Worm (Caenorhabditis elegans): ENCODE results near the gene nspc-3.

nspc-3 gene

DNA sequence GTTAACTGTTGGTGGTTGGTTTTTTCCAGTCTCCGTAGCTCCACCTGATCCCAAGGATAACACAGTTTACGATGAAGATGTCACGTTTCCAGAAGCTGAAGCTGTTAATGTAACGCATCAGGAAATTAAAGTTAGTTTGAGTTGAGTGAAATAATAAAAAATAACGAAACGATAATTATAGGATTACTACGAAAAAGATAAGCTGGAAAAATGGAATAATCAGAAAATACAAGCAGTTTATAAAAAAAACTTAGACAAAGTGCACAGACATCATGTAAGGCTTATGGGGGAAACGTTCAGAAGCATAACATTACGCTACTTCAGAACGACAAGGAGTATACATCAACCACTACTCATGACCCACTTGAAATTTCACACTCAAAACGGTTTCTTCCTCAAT, 44.6 kb downstream of the nspc-3 start, which contains the start of gene F18E9.8:
Gene F18E9.8 (minus strand): TSS at position 101 of the 400 bp plus-strand sequence.
- TF ChIP-seq lsy-2 (tag; optimal IDR thresholded peaks at IDR 0.05) = no peak
- no peak for TF ChIP-seq flh-1 (GFP tag; optimal IDR thresholded peaks at IDR 0.05)
- TF ChIP-seq drap-1 (GFP tag; optimal IDR thresholded peaks at IDR 0.05) = no peak
- no peak for TF ChIP-seq blmp-1 (tag; optimal IDR thresholded peaks at IDR 0.05)
- no peak for TF ChIP-seq ham-2 (GFP tag; optimal IDR thresholded peaks at IDR 0.05)
- TF ChIP-seq elt-1 (tag; optimal IDR thresholded peaks at IDR 0.05; ENCODE audit: borderline replicate concordance, insufficient read depth) = no peak
- no peak for TF ChIP-seq snpc-4 (tag; optimal IDR thresholded peaks at IDR 0.05)
- no peak for TF ChIP-seq M03D4.4 (tag; optimal IDR thresholded peaks at IDR 0.05)
- no peak for TF ChIP-seq elt-3 (tag; optimal IDR thresholded peaks at IDR 0.05)
- no peak for TF ChIP-seq mep-1 (tag; optimal IDR thresholded peaks at IDR 0.05)
- TF ChIP-seq bed-3 (GFP tag; optimal IDR thresholded peaks at IDR 0.05) = no peak
- TF ChIP-seq sptf-1 (tag; optimal IDR thresholded peaks at IDR 0.05) = no peak
- TF ChIP-seq pha-4 (tag; optimal IDR thresholded peaks at IDR 0.05) = no peak

DNA sequence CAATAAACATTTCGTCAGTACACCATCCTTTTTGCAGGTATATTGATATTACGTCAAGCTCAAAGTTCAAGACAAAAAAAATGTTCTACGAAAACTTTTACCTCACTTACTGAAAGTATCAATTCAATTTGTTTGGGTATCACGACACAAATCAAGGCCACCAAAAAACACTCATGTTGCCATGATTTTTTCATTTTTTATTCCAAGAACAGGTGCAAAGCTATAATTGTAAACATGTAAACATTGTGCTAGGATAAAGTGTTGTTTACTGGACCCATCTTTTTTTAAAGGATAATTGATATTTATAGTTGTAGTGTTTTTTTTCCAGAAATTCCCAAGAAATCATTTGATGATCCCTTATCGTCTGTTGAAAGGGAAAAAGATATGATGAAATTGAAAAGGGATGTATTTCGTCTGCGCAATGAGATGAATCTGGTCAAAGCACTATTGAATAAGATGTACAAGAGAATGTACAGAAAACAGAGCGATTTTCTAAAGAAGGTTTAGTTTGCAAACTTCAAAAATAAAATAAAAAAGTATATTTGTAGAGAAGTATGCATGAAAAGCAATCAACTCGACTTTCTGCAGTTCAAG, 46.0 kb downstream of the nspc-3 start:
- TF ChIP-seq flh-1 (GFP tag; optimal IDR thresholded peaks at IDR 0.05) (no peak), M03D4.4 (tag; optimal IDR thresholded peaks at IDR 0.05) (no peak), lsy-2 (tag; optimal IDR thresholded peaks at IDR 0.05) (no peak), elt-3 (tag; optimal IDR thresholded peaks at IDR 0.05) (no peak), sptf-1 (tag; optimal IDR thresholded peaks at IDR 0.05) (no peak), ztf-11 (tag; optimal IDR thresholded peaks at IDR 0.05) (no peak), zip-8 (tag; optimal IDR thresholded peaks at IDR 0.05) (no peak), blmp-1 (tag; optimal IDR thresholded peaks at IDR 0.05) (no peak), ces-1 (GFP tag; optimal IDR thresholded peaks at IDR 0.05) (no peak), hlh-1 (tag; optimal IDR thresholded peaks at IDR 0.05) (no peak), drap-1 (GFP tag; optimal IDR thresholded peaks at IDR 0.05) (no peak), unc-120 (tag; optimal IDR thresholded peaks at IDR 0.05; ENCODE audit: poor library complexity, severe bottlenecking) (no peak), nhr-237 (tag; optimal IDR thresholded peaks at IDR 0.05) (no peak), nhr-28 (tag; optimal IDR thresholded peaks at IDR 0.05) (no peak), mls-2 (tag; optimal IDR thresholded peaks at IDR 0.05) (no peak), bed-3 (GFP tag; optimal IDR thresholded peaks at IDR 0.05) (no peak), elt-1 (tag; optimal IDR thresholded peaks at IDR 0.05; ENCODE audit: borderline replicate concordance, insufficient read depth) (no peak)

- TF ChIP-seq mls-2 (tag; optimal IDR thresholded peaks at IDR 0.05) = no peak
- TF ChIP-seq nhr-76 (tag; optimal IDR thresholded peaks at IDR 0.05) = no peak
- no peak for TF ChIP-seq pha-4 (tag; optimal IDR thresholded peaks at IDR 0.05)
- no peak for TF ChIP-seq nhr-12 (tag; optimal IDR thresholded peaks at IDR 0.05)
- no peak for TF ChIP-seq ces-1 (GFP tag; optimal IDR thresholded peaks at IDR 0.05)
- TF ChIP-seq unc-120 (tag; optimal IDR thresholded peaks at IDR 0.05; ENCODE audit: poor library complexity, severe bottlenecking) = no peak
- no peak for TF ChIP-seq nhr-237 (tag; optimal IDR thresholded peaks at IDR 0.05)
- TF ChIP-seq hlh-1 (tag; optimal IDR thresholded peaks at IDR 0.05) = no peak
- no peak for TF ChIP-seq mep-1 (tag; optimal IDR thresholded peaks at IDR 0.05)
- TF ChIP-seq zip-8 (tag; optimal IDR thresholded peaks at IDR 0.05) = no peak
- TF ChIP-seq drap-1 (GFP tag; optimal IDR thresholded peaks at IDR 0.05) = no peak
- TF ChIP-seq ceh-39 (tag; optimal IDR thresholded peaks at IDR 0.05) = no peak
- TF ChIP-seq lin-13 (tag; optimal IDR thresholded peaks at IDR 0.05) = no peak
- TF ChIP-seq sptf-1 (tag; optimal IDR thresholded peaks at IDR 0.05) = no peak
Measured at ce11 chrX:8584825-8585384, 48.0 kb downstream of the nspc-3 start.

DNA sequence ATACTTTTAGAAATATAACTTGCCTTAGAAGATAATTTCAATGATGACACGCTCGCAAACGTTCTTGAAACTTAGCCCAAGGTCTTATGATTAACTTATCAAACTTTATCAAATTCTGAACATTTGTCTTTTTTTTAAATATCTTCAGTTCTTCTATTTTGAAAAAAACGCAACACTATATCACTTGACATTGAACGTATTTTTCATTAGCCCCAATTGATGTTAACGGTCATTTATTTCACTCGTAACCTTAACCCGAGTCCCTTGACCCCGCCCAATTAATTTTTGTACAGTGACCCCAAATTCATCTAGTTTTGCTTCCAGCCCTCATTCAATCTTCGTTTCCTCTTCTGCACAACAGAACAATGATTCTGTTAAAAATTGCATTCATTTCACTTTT, 48.9 kb downstream of the nspc-3 start, which contains the start of gene F18E9.3:
Gene F18E9.3 (plus strand): TSS at position 311 of the 400 bp plus-strand sequence.
- TF ChIP-seq unc-39 (tag; optimal IDR thresholded peaks at IDR 0.05) (no peak), unc-120 (tag; optimal IDR thresholded peaks at IDR 0.05; ENCODE audit: poor library complexity, severe bottlenecking) (no peak), ztf-11 (tag; optimal IDR thresholded peaks at IDR 0.05) (no peak), unc-62 (GFP tag; optimal IDR thresholded peaks at IDR 0.05) (no peak), M03D4.4 (tag; optimal IDR thresholded peaks at IDR 0.05) (no peak), ceh-39 (tag; optimal IDR thresholded peaks at IDR 0.05) (no peak), mep-1 (tag; optimal IDR thresholded peaks at IDR 0.05) (no peak), lin-32 (GFP tag; optimal IDR thresholded peaks at IDR 0.05) (no peak), drap-1 (GFP tag; optimal IDR thresholded peaks at IDR 0.05) (no peak), lin-13 (tag; optimal IDR thresholded peaks at IDR 0.05) (no peak), nhr-12 (tag; optimal IDR thresholded peaks at IDR 0.05) (no peak), lsy-2 (tag; optimal IDR thresholded peaks at IDR 0.05) (no peak), tbx-8 (GFP tag; optimal IDR thresholded peaks at IDR 0.05) (no peak), ces-1 (GFP tag; optimal IDR thresholded peaks at IDR 0.05) (no peak), bed-3 (GFP tag; optimal IDR thresholded peaks at IDR 0.05) (no peak), ceh-43 (GFP tag; optimal IDR thresholded peaks at IDR 0.05) (no peak)
